Worm (Caenorhabditis elegans) whole organism, L2 larva: ENCODE data around the gene sel-7.

Experiments used
- R02D3.7 ChIP-seq: fragments of 150-350 bp; optimal IDR thresholded peaks from 2 replicates; lab custom pipeline; 2014; ENCODE audit warnings: missing biosample characterization, missing genetic modification characterization
- Y55F3AM.14 ChIP-seq: fragments of 200-800 bp; sonication (Bioruptor generic); optimal IDR thresholded peaks from 2 replicates; lab custom pipeline; 2018; ENCODE audit warnings: mild to moderate bottlenecking, missing genetic modification characterization, missing compliant biosample characterization
- lin-13 ChIP-seq: fragments of 150-350 bp; optimal IDR thresholded peaks from 2 replicates; lab custom pipeline; 2014; ENCODE audit warnings: missing biosample characterization, missing genetic modification reagents, missing genetic modification characterization
- lin-39 ChIP-seq: fragments of 150-350 bp; optimal IDR thresholded peaks from 2 replicates; lab custom pipeline; 2014; ENCODE audit warnings: missing biosample characterization, missing genetic modification reagents, missing genetic modification characterization
- nhr-12 ChIP-seq: fragments of 150-350 bp; optimal IDR thresholded peaks from 2 replicates; lab custom pipeline; 2014; ENCODE audit warnings: missing biosample characterization, missing genetic modification characterization
- unc-62 ChIP-seq: fragments of 150-350 bp; optimal IDR thresholded peaks from 2 replicates; lab custom pipeline; 2014; ENCODE audit warnings: missing biosample characterization, missing genetic modification reagents, missing genetic modification characterization
- ztf-1 ChIP-seq: fragments of 200-800 bp; sonication (Bioruptor generic); conservative IDR thresholded peaks from 2 replicates; pipeline ENCODE4 v1.3.6; 2022; ENCODE audit warnings: missing genetic modification characterization, missing compliant biosample characterization

ce11 chrX:14377169-14377568 is 36.9 kb upstream of the sel-7 start, which contains the start of gene Y60A9A.1:
- TF ChIP-seq R02D3.7 (tag; lab: Kevin White, UChicago) (no peak), ztf-1 (no peak), Y55F3AM.14 (GFP tag; lab: Kevin White, UChicago) (no peak), lin-39 (no peak), lin-13 (GFP tag; lab: Kevin White, UChicago) (no peak), nhr-12 (tag; lab: Kevin White, UChicago) (no peak), unc-62 (GFP tag; lab: Kevin White, UChicago) (no peak)
